Fruit fly (Drosophila melanogaster) whole organism: Measurements from ENCODE around the gene Cpr65Az.

ENCODE experiments used
- Dll ChIP-seq: fragments of >200 bp; optimal IDR thresholded peaks from 2 replicates; lab custom pipeline; 2017
- EcR ChIP-seq, 2 experiments: fragments of >200 bp; optimal IDR thresholded peaks; 2 replicates each; lab custom pipeline; 2017; ENCODE audit warnings: missing biosample characterization in 2 of 2, missing genetic modification characterization in 2 of 2, missing genetic modification reagents in 2 of 2
- pan ChIP-seq: fragments of >200 bp; optimal IDR thresholded peaks from 2 replicates; lab custom pipeline; 2017
- psq ChIP-seq: fragments of >200 bp; optimal IDR thresholded peaks from 2 replicates; lab custom pipeline; 2017

DNA sequence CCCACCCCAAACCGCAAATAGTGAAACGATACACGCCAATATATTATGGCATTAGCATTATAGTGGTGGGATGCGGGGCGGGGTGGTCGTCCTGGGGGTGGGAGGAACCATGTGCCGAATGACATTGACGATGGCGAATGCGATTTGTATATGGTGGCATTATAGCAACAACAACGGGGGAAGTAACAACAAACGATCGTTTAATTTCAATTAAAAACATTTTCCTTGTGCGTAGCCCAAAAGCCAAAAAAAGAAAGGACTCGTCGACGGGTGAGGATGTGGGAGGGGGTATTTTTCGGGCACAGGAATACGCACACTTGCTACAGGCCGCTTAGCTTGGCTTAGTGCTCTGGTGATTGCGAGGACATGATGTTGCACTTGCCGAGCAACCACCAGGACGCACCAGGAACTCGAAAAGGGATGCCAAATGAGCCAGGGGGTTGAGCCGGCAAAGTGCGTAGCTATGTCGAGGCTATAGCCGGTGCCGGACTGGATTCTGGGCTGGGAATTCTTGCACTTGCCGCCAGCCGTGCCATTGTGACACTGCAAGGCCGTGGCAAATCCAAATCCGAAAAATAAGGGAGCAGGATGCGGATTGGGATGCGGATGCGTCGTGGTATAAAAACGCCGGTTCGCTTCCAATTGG lies 2.0 kb downstream of the Cpr65Az start, which contains the start of gene Prdm13:
- no peak for TF ChIP-seq EcR (GFP tag; optimal IDR thresholded peaks at IDR 0.05; lab: Kevin White, UChicago)
- TF ChIP-seq psq (lab: Kevin White, UChicago): no peak
- TF ChIP-seq Dll (lab: Kevin White, UChicago): no peak
- TF ChIP-seq pan: no peak
